Fruit fly (Drosophila melanogaster): ENCODE results near the gene NTPase.

NTPase gene

DNA sequence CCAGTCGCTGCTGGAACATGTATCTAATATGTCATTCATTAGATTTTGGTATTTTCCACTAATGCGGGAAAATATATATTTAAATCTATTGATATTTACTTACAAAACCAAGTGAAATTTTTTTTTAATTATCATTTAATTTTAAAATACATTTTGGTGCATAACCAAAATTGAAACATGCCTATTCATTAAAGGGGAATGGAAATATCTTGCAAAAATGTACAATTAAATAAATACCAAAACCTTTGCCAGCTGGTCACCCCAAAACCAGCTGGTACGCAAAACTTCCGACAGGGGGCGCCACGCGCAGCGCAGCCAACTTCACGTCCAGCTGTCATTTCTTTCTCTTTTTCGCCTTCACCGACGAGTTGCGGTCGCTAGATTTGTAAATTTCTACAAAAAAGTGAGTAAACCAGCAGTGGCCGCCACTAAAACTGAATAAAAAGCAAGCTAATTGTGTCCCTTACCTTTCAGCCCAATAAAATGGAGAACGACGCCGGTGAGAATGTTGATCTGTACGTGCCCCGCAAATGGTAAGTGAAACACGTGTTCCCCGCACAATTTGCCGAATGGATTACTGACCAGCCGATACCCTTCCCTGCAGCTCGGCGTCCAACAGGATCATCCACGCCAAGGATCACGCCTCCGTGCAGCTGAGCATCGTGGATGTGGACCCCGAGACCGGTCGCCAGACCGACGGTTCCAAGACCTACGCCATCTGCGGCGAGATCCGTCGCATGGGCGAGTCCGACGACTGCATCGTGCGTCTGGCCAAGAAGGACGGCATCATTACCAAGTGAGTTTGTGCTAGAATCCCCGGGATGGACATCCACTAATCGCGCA lies 29.7 kb downstream of the NTPase start, which contains the start of the genes CG3104 and RpS21 (continued):
- TF ChIP-seq CG6683 (GFP tag; optimal IDR thresholded peaks at IDR 0.05) (peak; percentile 61), chm (GFP tag; IDR thresholded peaks at IDR 0.05) (peak; percentile 91), Mes4 (GFP tag; optimal IDR thresholded peaks at IDR 0.05) (peak; percentile 88), CG11696 (GFP tag; IDR thresholded peaks at IDR 0.05) (peak; percentile 66), Hr78 (GFP tag; optimal IDR thresholded peaks at IDR 0.05) (no peak), CG32532 (GFP tag; IDR thresholded peaks at IDR 0.05) (peak; percentile 95), slou (GFP tag; optimal IDR thresholded peaks at IDR 0.05) (peak; percentile 82), eyg (GFP tag; optimal IDR thresholded peaks at IDR 0.05) (peak; percentile 84), CG4854 (GFP tag; optimal IDR thresholded peaks at IDR 0.05) (peak; percentile 75), sisA (GFP tag; IDR thresholded peaks at IDR 0.05) (peak; percentile 90), CG15514 (GFP tag; optimal IDR thresholded peaks at IDR 0.05) (peak; percentile 88), kni (GFP tag; optimal IDR thresholded peaks at IDR 0.05) (peak; percentile 87), H2.0 (GFP tag; IDR thresholded peaks at IDR 0.05) (peak; percentile 89), HLH54F (GFP tag; optimal IDR thresholded peaks at IDR 0.05) (peak; percentile 88), CG10321 (GFP tag; IDR thresholded peaks at IDR 0.05) (peak; percentile 71; the same call in 1 of the 2 replicates), cato (GFP tag; optimal IDR thresholded peaks at IDR 0.05; ENCODE audit: borderline replicate concordance) (no peak), Doc3 (GFP tag; IDR thresholded peaks at IDR 0.05; ENCODE audit: partially characterized antibody) (no peak), ara (GFP tag; IDR thresholded peaks at IDR 0.05) (peak; percentile 78), shn (GFP tag; optimal IDR thresholded peaks at IDR 0.05) (peak; percentile 81), lmd (GFP tag; IDR thresholded peaks at IDR 0.05) (peak; percentile 82), knrl (GFP tag; IDR thresholded peaks at IDR 0.05; ENCODE audit: partially characterized antibody) (peak; percentile 47; the same call in 1 of the 3 replicates), cg (GFP tag; optimal IDR thresholded peaks at IDR 0.05) (no peak), NK7.1 (GFP tag; optimal IDR thresholded peaks at IDR 0.05) (peak; percentile 73), CG15696 (tag; optimal IDR thresholded peaks at IDR 0.05) (peak; percentile 69), HHEX (GFP tag; optimal IDR thresholded peaks at IDR 0.05) (peak; percentile 93), CG4617 (GFP tag; optimal IDR thresholded peaks at IDR 0.05; ENCODE audit: borderline replicate concordance) (peak; percentile 92), CG10209 (GFP tag; optimal IDR thresholded peaks at IDR 0.05) (peak; percentile 87), MTF-1 (GFP tag; optimal IDR thresholded peaks at IDR 0.05; ENCODE audit: borderline replicate concordance) (peak; percentile 94), zfh2 (GFP tag; optimal IDR thresholded peaks at IDR 0.05) (peak; percentile 86), jumu (GFP tag; optimal IDR thresholded peaks at IDR 0.05) (peak; percentile 73), CG32767 (GFP tag; IDR thresholded peaks at IDR 0.05) (peak; percentile 63; the same call in 1 of the 2 replicates), wdn (GFP tag; IDR thresholded peaks at IDR 0.05) (peak; percentile 78), CG11723 (GFP tag; optimal IDR thresholded peaks at IDR 0.05) (peak; percentile 88), zen2 (GFP tag; IDR thresholded peaks at IDR 0.05; ENCODE audit: partially characterized antibody) (no peak; the same call in 2 of the 3 replicates), CG34224 (GFP tag; IDR thresholded peaks at IDR 0.05; ENCODE audit: partially characterized antibody) (no peak; the same call in 2 of the 3 replicates), Hey (tag; optimal IDR thresholded peaks at IDR 0.05) (peak; percentile 79), CG6175 (GFP tag; IDR thresholded peaks at IDR 0.05) (peak; percentile 87), Hmx (GFP tag; optimal IDR thresholded peaks at IDR 0.05) (no peak), hth (optimal IDR thresholded peaks at IDR 0.05) (no peak), Rx (GFP tag; IDR thresholded peaks at IDR 0.05) (peak; percentile 90), CG5180 (GFP tag; optimal IDR thresholded peaks at IDR 0.05) (peak; percentile 44), CG1233 (GFP tag; optimal IDR thresholded peaks at IDR 0.05) (peak; percentile 93), Sry-δ (GFP tag; optimal IDR thresholded peaks at IDR 0.05) (peak; percentile 59), CG15011 (GFP tag; optimal IDR thresholded peaks at IDR 0.05) (peak; percentile 86), CG14860 (GFP tag; IDR thresholded peaks at IDR 0.05; ENCODE audit: partially characterized antibody) (no peak), dysf (GFP tag; IDR thresholded peaks at IDR 0.05) (peak; percentile 84), Hr51 (GFP tag; optimal IDR thresholded peaks at IDR 0.05) (peak; percentile 53 to 83)

Measured in whole organism, embryonic.